Worm (Caenorhabditis elegans) whole organism, L2 larva: ENCODE results near the gene R12B2.7.

Experiments used
- C34F6.9 ChIP-seq: fragments of 150-350 bp; optimal IDR thresholded peaks from 2 replicates; lab custom pipeline; 2014; ENCODE audit warnings: missing biosample characterization, missing genetic modification characterization
- F13H6.1 ChIP-seq: sonication (generic microtip); optimal IDR thresholded peaks from 2 replicates; lab custom pipeline; 2016; ENCODE audit warnings: missing genetic modification characterization, missing compliant biosample characterization
- R02D3.7 ChIP-seq: fragments of 150-350 bp; optimal IDR thresholded peaks from 2 replicates; lab custom pipeline; 2014; ENCODE audit warnings: missing biosample characterization, missing genetic modification characterization
- Y55F3AM.14 ChIP-seq: fragments of 200-800 bp; sonication (Bioruptor generic); optimal IDR thresholded peaks from 2 replicates; lab custom pipeline; 2018; ENCODE audit warnings: mild to moderate bottlenecking, missing genetic modification characterization, missing compliant biosample characterization
- alr-1 ChIP-seq: fragments of 150-350 bp; optimal IDR thresholded peaks from 2 replicates; lab custom pipeline; 2014; ENCODE audit warnings: missing biosample characterization, missing genetic modification characterization
- aly-2 ChIP-seq: fragments of 150-350 bp; optimal IDR thresholded peaks from 2 replicates; lab custom pipeline; 2014; ENCODE audit warnings: missing biosample characterization, missing genetic modification characterization
- ama-1 ChIP-seq: fragments of 150-350 bp; optimal IDR thresholded peaks from 2 replicates; lab custom pipeline; 2018; ENCODE audit warnings: inconsistent platforms
- blmp-1 ChIP-seq: sonication (generic microtip); optimal IDR thresholded peaks from 2 replicates; lab custom pipeline; 2017; ENCODE audit warnings: missing genetic modification characterization, mild to moderate bottlenecking, missing compliant biosample characterization, antibody characterized with exemption, moderate library complexity; ENCODE audit not compliant: insufficient read depth
- ceh-16 ChIP-seq: fragments of 150-350 bp; optimal IDR thresholded peaks from 2 replicates; lab custom pipeline; 2014; ENCODE audit warnings: missing biosample characterization, missing genetic modification characterization
- ceh-82 ChIP-seq: fragments of 150-350 bp; optimal IDR thresholded peaks from 2 replicates; lab custom pipeline; 2014; ENCODE audit warnings: missing biosample characterization, missing genetic modification characterization
- crh-2 ChIP-seq: sonication (generic microtip); optimal IDR thresholded peaks from 2 replicates; lab custom pipeline; 2017; ENCODE audit warnings: missing biosample characterization, missing genetic modification characterization
- dmd-4 ChIP-seq: sonication (generic microtip); optimal IDR thresholded peaks from 2 replicates; lab custom pipeline; 2017; ENCODE audit warnings: missing biosample characterization, missing genetic modification characterization
- elt-1 ChIP-seq: fragments of 150-350 bp; optimal IDR thresholded peaks from 2 replicates; lab custom pipeline; 2014; ENCODE audit warnings: missing biosample characterization, missing genetic modification characterization
- elt-3 ChIP-seq: sonication (generic microtip); optimal IDR thresholded peaks from 2 replicates; lab custom pipeline; 2017; ENCODE audit warnings: missing biosample characterization, missing genetic modification characterization
- fos-1 ChIP-seq: fragments of 150-350 bp; optimal IDR thresholded peaks from 2 replicates; lab custom pipeline; 2014; ENCODE audit warnings: missing biosample characterization, missing genetic modification characterization
- lin-39 ChIP-seq: fragments of 150-350 bp; optimal IDR thresholded peaks from 2 replicates; lab custom pipeline; 2014; ENCODE audit warnings: missing biosample characterization, missing genetic modification reagents, missing genetic modification characterization
- lsy-2 ChIP-seq, 2 experiments: fragments of 150-350 bp in 1 of 2; sonication (generic microtip) in 1 of 2; optimal IDR thresholded peaks; 2 replicates each; lab custom pipeline; 2014 to 2017; ENCODE audit warnings: missing biosample characterization in 2 of 2, missing genetic modification characterization in 2 of 2
- mab-5 ChIP-seq: fragments of 150-350 bp; optimal IDR thresholded peaks from 2 replicates; lab custom pipeline; 2014; ENCODE audit warnings: missing biosample characterization, missing genetic modification characterization
- mdl-1 ChIP-seq, 2 experiments: fragments of 150-350 bp in 1 of 2; sonication (generic microtip) in 1 of 2; optimal IDR thresholded peaks; 2 replicates each; lab custom pipeline; 2017; ENCODE audit warnings: missing biosample characterization in 2 of 2, missing genetic modification characterization in 2 of 2
- nhr-10 ChIP-seq: sonication (generic microtip); optimal IDR thresholded peaks from 2 replicates; lab custom pipeline; 2017; ENCODE audit warnings: missing biosample characterization, missing genetic modification characterization
- nhr-11 ChIP-seq: fragments of 150-350 bp; optimal IDR thresholded peaks from 2 replicates; lab custom pipeline; 2014; ENCODE audit warnings: missing biosample characterization, missing genetic modification characterization
- nhr-12 ChIP-seq: fragments of 150-350 bp; optimal IDR thresholded peaks from 2 replicates; lab custom pipeline; 2014; ENCODE audit warnings: missing biosample characterization, missing genetic modification characterization
- nhr-129 ChIP-seq: fragments of 150-350 bp; optimal IDR thresholded peaks from 2 replicates; lab custom pipeline; 2014; ENCODE audit warnings: missing biosample characterization, missing genetic modification characterization
- nhr-21 ChIP-seq: fragments of 150-350 bp; optimal IDR thresholded peaks from 2 replicates; lab custom pipeline; 2014; ENCODE audit warnings: missing biosample characterization, missing genetic modification characterization
- nhr-25 ChIP-seq: fragments of 150-350 bp; sonication (generic microtip); optimal IDR thresholded peaks from 3 replicates; lab custom pipeline; 2014; ENCODE audit warnings: missing biosample characterization, missing genetic modification characterization
- nhr-77 ChIP-seq: fragments of 150-350 bp; optimal IDR thresholded peaks from 2 replicates; lab custom pipeline; 2014; ENCODE audit warnings: missing biosample characterization, missing genetic modification characterization
- peb-1 ChIP-seq: fragments of 150-350 bp; optimal IDR thresholded peaks from 2 replicates; lab custom pipeline; 2014; ENCODE audit warnings: missing biosample characterization, missing genetic modification characterization
- sem-4 ChIP-seq: fragments of 150-350 bp; optimal IDR thresholded peaks from 2 replicates; lab custom pipeline; 2014; ENCODE audit warnings: missing biosample characterization, missing genetic modification reagents, missing genetic modification characterization
- skn-1 ChIP-seq: sonication (generic microtip); optimal IDR thresholded peaks from 2 replicates; lab custom pipeline; 2017; ENCODE audit warnings: missing biosample characterization, missing genetic modification characterization
- sma-3 ChIP-seq: sonication (generic microtip); optimal IDR thresholded peaks from 2 replicates; lab custom pipeline; 2016; ENCODE audit warnings: missing genetic modification reagents, missing genetic modification characterization, missing compliant biosample characterization
- snpc-4 ChIP-seq: fragments of 150-350 bp; optimal IDR thresholded peaks from 2 replicates; lab custom pipeline; 2014; ENCODE audit warnings: missing biosample characterization, missing genetic modification characterization
- unc-55 ChIP-seq: fragments of 150-350 bp; sonication (generic microtip); optimal IDR thresholded peaks from 3 replicates; lab custom pipeline; 2014; ENCODE audit warnings: missing biosample characterization, missing genetic modification reagents, missing genetic modification characterization
- zag-1 ChIP-seq: fragments of 150-350 bp; optimal IDR thresholded peaks from 2 replicates; lab custom pipeline; 2014; ENCODE audit warnings: missing biosample characterization, missing genetic modification characterization
- ztf-1 ChIP-seq: fragments of 200-800 bp; sonication (Bioruptor generic); conservative IDR thresholded peaks from 2 replicates; pipeline ENCODE4 v1.3.6; 2022; ENCODE audit warnings: missing genetic modification characterization, missing compliant biosample characterization

Gene R12B2.7

ce11 chrIII:5855637-5856179, 40.9 kb downstream of the R12B2.7 start, which contains the start of the genes cct-6 and alh-9 (continued):
- TF ChIP-seq F13H6.1 (tag; lab: Kevin White, UChicago), result peak; percentile 69
- TF ChIP-seq nhr-25, result peak; percentile 84
- TF ChIP-seq nhr-11 (tag; lab: Kevin White, UChicago), result no peak
- peak; percentile 46 for TF ChIP-seq mab-5
- no peak for TF ChIP-seq zag-1 (tag; lab: Kevin White, UChicago)
- peak; percentile 37 for TF ChIP-seq snpc-4 (tag; lab: Kevin White, UChicago)
- peak; percentile 56 for TF ChIP-seq fos-1 (tag; lab: Kevin White, UChicago)
- TF ChIP-seq lin-39 (tag; lab: Kevin White, UChicago), result no peak
- peak; percentile 80 for TF ChIP-seq sma-3 (GFP tag; lab: Kevin White, UChicago)
- no peak for TF ChIP-seq nhr-77 (tag; lab: Kevin White, UChicago)
- peak; percentile 20 for TF ChIP-seq ceh-82 (tag; lab: Kevin White, UChicago)
- no peak for TF ChIP-seq blmp-1
- no peak for TF ChIP-seq ceh-16 (tag; lab: Kevin White, UChicago)
- TF ChIP-seq nhr-10 (tag; lab: Kevin White, UChicago), result no peak
- no peak for TF ChIP-seq alr-1
- TF ChIP-seq dmd-4 (tag; lab: Kevin White, UChicago), result no peak
- TF ChIP-seq R02D3.7 (tag; lab: Kevin White, UChicago), result peak; percentile 70
- TF ChIP-seq unc-55, result peak; percentile 94
- peak; percentile 2 for TF ChIP-seq sem-4 (tag; lab: Kevin White, UChicago)
- peak; percentile 61 to 92 for TF ChIP-seq lsy-2 (tag; optimal IDR thresholded peaks at IDR 0.05; lab: Kevin White, UChicago)
- TF ChIP-seq ama-1 (lab: Kevin White, UChicago), result peak; percentile 44
- no peak for TF ChIP-seq elt-3 (tag; lab: Kevin White, UChicago)

ce11 chrIII:5859008-5859407, 44.2 kb downstream of the R12B2.7 start, which contains the start of gene dpf-4:
Gene dpf-4 (plus strand): TSS chrIII:5859308.
- TF ChIP-seq peb-1 (tag; lab: Kevin White, UChicago), result no peak
- TF ChIP-seq Y55F3AM.14 (GFP tag; lab: Kevin White, UChicago), result no peak
- no peak for TF ChIP-seq nhr-77 (tag; lab: Kevin White, UChicago)
- TF ChIP-seq crh-2 (tag; lab: Kevin White, UChicago), result no peak
- no peak for TF ChIP-seq snpc-4 (tag; lab: Kevin White, UChicago)
- TF ChIP-seq skn-1, result no peak
- TF ChIP-seq aly-2, result no peak
- TF ChIP-seq mdl-1 (tag; optimal IDR thresholded peaks at IDR 0.05; lab: Kevin White, UChicago), result no peak
- TF ChIP-seq unc-55, result no peak
- no peak for TF ChIP-seq mab-5
- TF ChIP-seq nhr-10 (tag; lab: Kevin White, UChicago), result no peak
- TF ChIP-seq elt-1 (tag; lab: Kevin White, UChicago), result no peak
- no peak for TF ChIP-seq ceh-82 (tag; lab: Kevin White, UChicago)
- no peak for TF ChIP-seq sma-3 (GFP tag; lab: Kevin White, UChicago)
- no peak for TF ChIP-seq C34F6.9 (tag; lab: Kevin White, UChicago)
- TF ChIP-seq ceh-16 (tag; lab: Kevin White, UChicago), result no peak
- no peak for TF ChIP-seq lin-39 (tag; lab: Kevin White, UChicago)
- TF ChIP-seq ztf-1 (GFP tag; lab: Robert Waterston, UW), result no peak

ce11 chrIII:5863774-5864173, 48.9 kb downstream of the R12B2.7 start, which contains the start of gene dnpp-1:
Gene dnpp-1 (minus strand): TSS chrIII:5863803.
- TF ChIP-seq crh-2 (tag; lab: Kevin White, UChicago) (peak; percentile 63), nhr-12 (tag; lab: Kevin White, UChicago) (no peak), nhr-21 (tag; lab: Kevin White, UChicago) (no peak), nhr-77 (tag; lab: Kevin White, UChicago) (no peak), skn-1 (peak; percentile 72), fos-1 (tag; lab: Kevin White, UChicago) (peak; percentile 87)
- TF ChIP-seq, all 48 proteins: peak for 3

ce11 chrIII:5864270-5864669, 49.4 kb downstream of the R12B2.7 start, which contains the start of gene rabn-5:
Gene rabn-5 (plus strand): TSS chrIII:5864553.
- TF ChIP-seq aly-2, result no peak
- peak; percentile 57 for TF ChIP-seq fos-1 (tag; lab: Kevin White, UChicago)
- TF ChIP-seq C34F6.9 (tag; lab: Kevin White, UChicago), result peak; percentile 53
- TF ChIP-seq nhr-129 (tag; lab: Kevin White, UChicago), result no peak
- no peak for TF ChIP-seq crh-2 (tag; lab: Kevin White, UChicago)
- no peak for TF ChIP-seq lsy-2 (tag; optimal IDR thresholded peaks at IDR 0.05; lab: Kevin White, UChicago)
